Fruit fly (Drosophila melanogaster) whole organism, embryonic: ENCODE measurements around the gene PIG-U.

Experiments
- Antp ChIP-seq: fragments of 200-800 bp; sonication (Bioruptor generic); optimal IDR thresholded peaks from 3 replicates; lab custom pipeline; 2016; ENCODE audit warnings: missing biosample characterization, missing genetic modification characterization
- C15 ChIP-seq: fragments of 200-800 bp; sonication (Bioruptor generic); IDR thresholded peaks from 3 replicates; pipeline ENCODE4 v1.3.6; 2022; ENCODE audit warnings: missing biosample characterization, missing genetic modification characterization
- CG11247 ChIP-seq: fragments of 200-800 bp; sonication (Bioruptor generic); IDR thresholded peaks from 2 replicates; pipeline ENCODE4 v1.3.6; 2022; ENCODE audit warnings: missing biosample characterization, missing genetic modification characterization
- CG1529 ChIP-seq: fragments of 200-800 bp; sonication (Bioruptor generic); optimal IDR thresholded peaks from 3 replicates; lab custom pipeline; 2018; ENCODE audit warnings: missing biosample characterization, missing genetic modification characterization
- CG16863 ChIP-seq: fragments of 200-800 bp; sonication (Bioruptor generic); optimal IDR thresholded peaks from 3 replicates; lab custom pipeline; 2016; ENCODE audit warnings: missing biosample characterization, missing genetic modification characterization
- CG2120 ChIP-seq: fragments of 200-800 bp; sonication (Bioruptor generic); optimal IDR thresholded peaks from 3 replicates; lab custom pipeline; 2016; ENCODE audit warnings: missing biosample characterization, missing genetic modification characterization
- CG2129 ChIP-seq: fragments of 200-800 bp; sonication (Bioruptor generic); IDR thresholded peaks from 2 replicates; pipeline ENCODE4 v1.3.6; 2022; ENCODE audit warnings: missing biosample characterization, missing genetic modification characterization; ENCODE audit not compliant: partially characterized antibody
- CG2199 ChIP-seq: fragments of 200-800 bp; sonication (Bioruptor generic); IDR thresholded peaks from 3 replicates; pipeline ENCODE4 v1.3.6; 2022; ENCODE audit warnings: missing biosample characterization, missing genetic modification characterization
- CG31441 ChIP-seq: fragments of 200-800 bp; sonication (Bioruptor generic); IDR thresholded peaks from 2 replicates; pipeline ENCODE4 v1.3.6; 2022; ENCODE audit warnings: missing biosample characterization, missing genetic modification characterization
- CG32532 ChIP-seq: fragments of 200-800 bp; sonication (Bioruptor generic); IDR thresholded peaks from 2 replicates; pipeline ENCODE4 v1.3.6; 2022; ENCODE audit warnings: missing biosample characterization, missing genetic modification characterization
- CG3847 ChIP-seq: fragments of 200-800 bp; sonication (Bioruptor generic); IDR thresholded peaks from 2 replicates; pipeline ENCODE4 v1.3.6; 2022; ENCODE audit warnings: missing biosample characterization, missing genetic modification characterization
- CG8290 ChIP-seq, 3 experiments: fragments of 200-800 bp; sonication (Bioruptor generic); optimal IDR thresholded peaks; 2 replicates each; lab custom pipeline; 2016 to 2019; ENCODE audit warnings: missing biosample characterization in 3 of 3, missing genetic modification characterization in 3 of 3, mild to moderate bottlenecking in 2 of 3, moderate library complexity in 1 of 3
- CG9609 ChIP-seq: fragments of 200-800 bp; sonication (Bioruptor generic); optimal IDR thresholded peaks from 3 replicates; lab custom pipeline; 2016; ENCODE audit warnings: missing biosample characterization, missing genetic modification characterization
- CTCF ChIP-seq: fragments of 200-800 bp; sonication (Bioruptor generic); optimal IDR thresholded peaks from 2 replicates; lab custom pipeline; 2017; ENCODE audit warnings: missing biosample characterization, mild to moderate bottlenecking, missing genetic modification characterization, moderate library complexity
- CoRest ChIP-seq: fragments of 200-800 bp; sonication (Bioruptor generic); optimal IDR thresholded peaks from 3 replicates; lab custom pipeline; 2018; ENCODE audit warnings: missing biosample characterization, mild to moderate bottlenecking, missing genetic modification characterization, moderate library complexity
- D19A ChIP-seq: fragments of 200-800 bp; optimal IDR thresholded peaks from 3 replicates; lab custom pipeline; 2019; ENCODE audit warnings: missing biosample characterization, mild to moderate bottlenecking, missing genetic modification characterization, moderate library complexity
- HLH4C ChIP-seq: fragments of 200-800 bp; sonication (Bioruptor generic); IDR thresholded peaks from 3 replicates; pipeline ENCODE4 v1.3.6; 2022; ENCODE audit warnings: missing biosample characterization, missing genetic modification characterization; ENCODE audit not compliant: partially characterized antibody
- Hand ChIP-seq: fragments of 200-800 bp; sonication (Bioruptor generic); optimal IDR thresholded peaks from 2 replicates; lab custom pipeline; 2017; ENCODE audit warnings: mild to moderate bottlenecking, missing biosample characterization, missing genetic modification reagents, missing genetic modification characterization
- Hmr ChIP-seq: fragments of 200-800 bp; sonication (Bioruptor generic); optimal IDR thresholded peaks from 3 replicates; lab custom pipeline; 2017; ENCODE audit warnings: mild to moderate bottlenecking, missing biosample characterization, missing genetic modification reagents, missing genetic modification characterization
- Hr78 ChIP-seq, 2 experiments: fragments of 200-800 bp in 1 of 2; fragments of >200 bp in 1 of 2; sonication (Bioruptor generic) in 1 of 2; optimal IDR thresholded peaks; 2 replicates each; lab custom pipeline; 2017 to 2019; ENCODE audit warnings: missing biosample characterization in 2 of 2, missing genetic modification characterization in 2 of 2, mild to moderate bottlenecking in 1 of 2, moderate library complexity in 1 of 2
- MTF-1 ChIP-seq: fragments of 200-800 bp; sonication (Bioruptor generic); optimal IDR thresholded peaks from 2 replicates; lab custom pipeline; 2018; ENCODE audit warnings: missing biosample characterization, mild to moderate bottlenecking, missing genetic modification characterization, borderline replicate concordance
- Max ChIP-seq: fragments of 200-800 bp; sonication (Bioruptor generic); optimal IDR thresholded peaks from 2 replicates; lab custom pipeline; 2016; ENCODE audit warnings: missing biosample characterization, mild to moderate bottlenecking, missing genetic modification characterization
- Nf-YB ChIP-seq: fragments of 200-800 bp; sonication (Bioruptor generic); optimal IDR thresholded peaks from 3 replicates; lab custom pipeline; 2019; ENCODE audit warnings: missing biosample characterization, mild to moderate bottlenecking, missing genetic modification characterization, moderate library complexity
- Side ChIP-seq: fragments of 200-800 bp; sonication (Bioruptor generic); optimal IDR thresholded peaks from 2 replicates; lab custom pipeline; 2016; ENCODE audit warnings: missing biosample characterization, missing genetic modification characterization
- Ssrp ChIP-seq: fragments of 200-800 bp; sonication (Bioruptor generic); optimal IDR thresholded peaks from 2 replicates; lab custom pipeline; 2018; ENCODE audit warnings: missing biosample characterization, mild to moderate bottlenecking, missing genetic modification characterization, moderate library complexity
- Taf1 ChIP-seq: fragments of 200-800 bp; sonication (Bioruptor generic); IDR thresholded peaks from 2 replicates; pipeline ENCODE4 v1.3.6; 2022; ENCODE audit warnings: missing biosample characterization, missing genetic modification characterization
- abd-A ChIP-seq: fragments of 200-800 bp; sonication (Bioruptor generic); optimal IDR thresholded peaks from 3 replicates; lab custom pipeline; 2019; ENCODE audit warnings: missing biosample characterization, mild to moderate bottlenecking, missing genetic modification characterization, moderate library complexity
- bab2 ChIP-seq: fragments of 200-800 bp; sonication (Bioruptor generic); optimal IDR thresholded peaks from 2 replicates; lab custom pipeline; 2016; ENCODE audit warnings: missing biosample characterization, missing genetic modification characterization
- cas ChIP-seq: fragments of 200-800 bp; sonication (Bioruptor generic); IDR thresholded peaks from 2 replicates; pipeline ENCODE4 v1.3.6; 2022; ENCODE audit warnings: missing biosample characterization, missing genetic modification characterization
- dmrt11E ChIP-seq: fragments of 200-800 bp; sonication (Bioruptor generic); optimal IDR thresholded peaks from 3 replicates; lab custom pipeline; 2018; ENCODE audit warnings: missing biosample characterization, mild to moderate bottlenecking, missing genetic modification characterization, moderate library complexity
- dmrt99B ChIP-seq: fragments of 200-800 bp; sonication (Bioruptor generic); optimal IDR thresholded peaks from 2 replicates; lab custom pipeline; 2018; ENCODE audit warnings: missing biosample characterization, mild to moderate bottlenecking, missing genetic modification characterization, moderate library complexity
- dpn ChIP-seq, 2 experiments: fragments of 200-800 bp; sonication (Bioruptor generic); optimal IDR thresholded peaks; 3 replicates each; lab custom pipeline; 2016; ENCODE audit warnings: missing biosample characterization in 2 of 2, missing genetic modification characterization in 2 of 2
- eve ChIP-seq, 2 experiments: fragments of >200 bp; optimal IDR thresholded peaks; 2 replicates each; lab custom pipeline; 2017; ENCODE audit warnings: missing biosample characterization in 2 of 2, missing genetic modification characterization in 2 of 2
- ewg ChIP-seq: fragments of 200-800 bp; sonication (Bioruptor generic); optimal IDR thresholded peaks from 3 replicates; lab custom pipeline; 2017; ENCODE audit warnings: mild to moderate bottlenecking, missing biosample characterization, missing genetic modification reagents, missing genetic modification characterization
- fd3F ChIP-seq: fragments of 200-800 bp; sonication (Bioruptor generic); optimal IDR thresholded peaks from 2 replicates; lab custom pipeline; 2018; ENCODE audit warnings: missing biosample characterization, mild to moderate bottlenecking, missing genetic modification characterization, moderate library complexity
- fd96Cb ChIP-seq: fragments of 200-800 bp; sonication (Bioruptor generic); optimal IDR thresholded peaks from 2 replicates; lab custom pipeline; 2018; ENCODE audit warnings: missing biosample characterization, mild to moderate bottlenecking, missing genetic modification characterization, moderate library complexity
- ind ChIP-seq: fragments of 200-800 bp; sonication (Bioruptor generic); optimal IDR thresholded peaks from 3 replicates; lab custom pipeline; 2016; ENCODE audit warnings: missing biosample characterization, missing genetic modification characterization
- inv ChIP-seq: fragments of 200-800 bp; sonication (Bioruptor generic); IDR thresholded peaks from 2 replicates; pipeline ENCODE4 v1.3.6; 2022; ENCODE audit warnings: missing biosample characterization, missing genetic modification characterization; ENCODE audit not compliant: partially characterized antibody
- jumu ChIP-seq: fragments of 200-800 bp; sonication (Bioruptor generic); optimal IDR thresholded peaks from 3 replicates; lab custom pipeline; 2016; ENCODE audit warnings: missing biosample characterization, missing genetic modification characterization
- lmd ChIP-seq: fragments of 200-800 bp; sonication (Bioruptor generic); IDR thresholded peaks from 2 replicates; pipeline ENCODE4 v1.3.6; 2022; ENCODE audit warnings: missing biosample characterization, missing genetic modification characterization
- phol ChIP-seq: fragments of 200-800 bp; sonication (Bioruptor generic); optimal IDR thresholded peaks from 3 replicates; lab custom pipeline; 2018; ENCODE audit warnings: missing biosample characterization, mild to moderate bottlenecking, missing genetic modification characterization, moderate library complexity
- pum ChIP-seq: fragments of 200-800 bp; sonication (Bioruptor generic); optimal IDR thresholded peaks from 2 replicates; lab custom pipeline; 2016; ENCODE audit warnings: missing biosample characterization, missing genetic modification characterization
- sc ChIP-seq, 3 experiments: fragments of >200 bp in 2 of 3; fragments of 200-800 bp in 1 of 3; sonication (Bioruptor generic) in 1 of 3; optimal IDR thresholded peaks; 2 replicates in 2 of 3; 3 replicates in 1 of 3; lab custom pipeline; 2017; ENCODE audit warnings: mild to moderate bottlenecking in 1 of 3, missing biosample characterization in 1 of 3, missing genetic modification characterization in 1 of 3, missing genetic modification reagents in 1 of 3
- ssp ChIP-seq: fragments of 200-800 bp; sonication (Bioruptor generic); IDR thresholded peaks from 2 replicates; pipeline ENCODE4 v1.3.6; 2022; ENCODE audit warnings: missing biosample characterization, missing genetic modification characterization
- twi ChIP-seq: fragments of 200-800 bp; optimal IDR thresholded peaks from 2 replicates; lab custom pipeline; 2019; ENCODE audit warnings: missing biosample characterization, mild to moderate bottlenecking, missing genetic modification characterization, moderate library complexity
- usp ChIP-seq: fragments of >200 bp; optimal IDR thresholded peaks from 2 replicates; lab custom pipeline; 2017; ENCODE audit warnings: missing biosample characterization, missing genetic modification characterization
- zfh2 ChIP-seq: fragments of 200-800 bp; sonication (Bioruptor generic); optimal IDR thresholded peaks from 2 replicates; lab custom pipeline; 2016; ENCODE audit warnings: missing biosample characterization, missing genetic modification characterization

Gene PIG-U

DNA sequence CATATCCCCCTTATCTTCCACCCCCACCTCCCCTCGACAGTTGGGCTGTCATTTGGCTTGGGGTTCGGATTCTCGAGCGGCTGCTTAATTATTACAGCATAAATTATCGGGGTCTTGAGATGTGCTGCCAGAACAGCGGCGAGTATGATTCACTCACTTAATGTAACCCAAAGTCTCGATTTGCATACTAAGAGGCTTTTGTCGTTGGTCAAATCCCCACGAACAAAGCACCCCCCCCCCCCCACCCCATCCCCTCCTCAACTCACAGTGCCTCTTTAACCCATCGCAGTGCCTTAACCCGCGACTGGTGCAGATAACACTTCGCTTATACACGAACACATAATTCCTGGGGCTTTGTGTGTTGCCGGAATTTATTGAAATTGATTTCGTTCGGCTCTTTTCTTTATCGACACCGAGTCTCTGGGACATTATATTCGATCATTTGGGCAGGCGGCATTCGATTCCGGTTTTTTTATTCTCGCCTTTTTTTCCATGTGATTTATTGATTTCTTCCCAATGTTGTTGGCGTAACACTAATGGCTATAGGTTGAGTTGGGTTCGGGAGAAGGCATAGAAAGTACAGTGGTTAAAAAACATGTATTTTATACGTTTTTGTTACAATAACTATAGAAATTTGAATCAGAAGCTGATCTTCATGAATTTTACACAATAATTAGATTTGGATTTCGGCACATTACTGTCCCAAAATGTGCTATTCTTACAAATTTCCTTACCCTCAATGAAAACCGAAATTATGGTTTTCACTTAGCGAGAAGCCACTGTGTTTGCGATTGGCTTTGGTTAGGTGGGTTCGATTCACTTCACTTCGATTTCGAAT is 39.1 kb downstream of the PIG-U start (continued):
- TF ChIP-seq lmd (GFP tag; lab: Robert Waterston, UW) (peak; percentile 36; the same call in 1 of the 2 replicates), dmrt11E (tag; lab: Kevin White, UChicago) (peak; percentile 61), Hr78 (GFP tag; optimal IDR thresholded peaks at IDR 0.05; lab: Kevin White, UChicago) (peak in 1 of 2 experiments; percentile 45), inv (no peak), cas (GFP tag; lab: Robert Waterston, UW) (no peak), CG16863 (GFP tag; lab: Kevin White, UChicago) (peak; percentile 50), HLH4C (GFP tag; lab: Robert Waterston, UW) (0 out of 3 replicates have a peak, but pooled peaks have one; percentile 33), usp (no peak), dpn (GFP tag; optimal IDR thresholded peaks at IDR 0.05; lab: Kevin White, UChicago) (peak in 1 of 2 experiments; percentile 31), CG31441 (GFP tag; lab: Robert Waterston, UW) (peak; percentile 40; the same call in 1 of the 2 replicates), C15 (GFP tag; lab: Robert Waterston, UW) (no peak), CG8290 (GFP tag; optimal IDR thresholded peaks at IDR 0.05; lab: Kevin White, UChicago) (no peak), CG8290 (tag; optimal IDR thresholded peaks at IDR 0.05; lab: Kevin White, UChicago) (peak in 1 of 2 experiments; percentile 6), CG9609 (GFP tag; lab: Kevin White, UChicago) (peak; percentile 28), Side (GFP tag; lab: Kevin White, UChicago) (peak; percentile 51), Nf-YB (GFP tag; lab: Kevin White, UChicago) (peak; percentile 13), dmrt99B (tag; lab: Kevin White, UChicago) (peak; percentile 44), CG2199 (GFP tag; lab: Robert Waterston, UW) (peak; percentile 73; the same call in 2 of the 3 replicates), CG11247 (no peak), sc (optimal IDR thresholded peaks at IDR 0.05; lab: Kevin White, UChicago) (no peak), sc (GFP tag; optimal IDR thresholded peaks at IDR 0.05; lab: Kevin White, UChicago) (peak; percentile 47), bab2 (GFP tag; lab: Kevin White, UChicago) (peak; percentile 23), Antp (GFP tag; lab: Kevin White, UChicago) (peak; percentile 27), Taf1 (GFP tag; lab: Robert Waterston, UW) (no peak; the same call in 1 of the 2 replicates), CG2120 (peak; percentile 39), CG32532 (GFP tag; lab: Robert Waterston, UW) (0 out of 2 replicates have a peak, but pooled peaks have one; percentile 4), CTCF (GFP tag; lab: Kevin White, UChicago) (no peak), CG3847 (GFP tag; lab: Robert Waterston, UW) (no peak), zfh2 (GFP tag; lab: Kevin White, UChicago) (peak; percentile 12), CoRest (tag; lab: Kevin White, UChicago) (peak; percentile 60), CG2129 (GFP tag; lab: Robert Waterston, UW) (no peak), Hand (no peak), ssp (no peak), eve (GFP tag; optimal IDR thresholded peaks at IDR 0.05; lab: Kevin White, UChicago) (peak in 1 of 2 experiments; percentile 87), pum (GFP tag; lab: Kevin White, UChicago) (peak; percentile 20), D19A (tag; lab: Kevin White, UChicago) (peak; percentile 68), ewg (peak; percentile 39), MTF-1 (no peak), jumu (GFP tag; lab: Kevin White, UChicago) (peak; percentile 13), phol (tag; lab: Kevin White, UChicago) (peak; percentile 61), ind (GFP tag; lab: Kevin White, UChicago) (peak; percentile 15), fd96Cb (tag; lab: Kevin White, UChicago) (peak; percentile 34), Ssrp (peak; percentile 43), twi (tag; lab: Kevin White, UChicago) (peak; percentile 43), Max (GFP tag; lab: Kevin White, UChicago) (no peak), CG1529 (GFP tag; lab: Kevin White, UChicago) (peak; percentile 15), fd3F (no peak), abd-A (tag; lab: Kevin White, UChicago) (peak; percentile 70), Hmr (GFP tag; lab: Kevin White, UChicago) (peak; percentile 11)
